Worm (Caenorhabditis elegans) whole organism, L4 larva: ENCODE results near the gene gap-1.

Experiments used
- F37D6.2 ChIP-seq: sonication (generic microtip); optimal IDR thresholded peaks from 2 replicates; lab custom pipeline; 2016; ENCODE audit warnings: mild to moderate bottlenecking, missing genetic modification characterization, missing compliant biosample characterization
- F49E8.2 ChIP-seq: sonication (generic microtip); optimal IDR thresholded peaks from 2 replicates; lab custom pipeline; 2016; ENCODE audit warnings: missing compliant biosample characterization, mild to moderate bottlenecking, missing genetic modification characterization, borderline replicate concordance
- ceh-28 ChIP-seq: fragments of 150-350 bp; optimal IDR thresholded peaks from 2 replicates; lab custom pipeline; 2014; ENCODE audit warnings: missing biosample characterization, missing genetic modification reagents, missing genetic modification characterization
- ceh-82 ChIP-seq: sonication (generic microtip); optimal IDR thresholded peaks from 2 replicates; lab custom pipeline; 2017; ENCODE audit warnings: missing biosample characterization, missing genetic modification characterization
- hlh-30 ChIP-seq: sonication (generic microtip); optimal IDR thresholded peaks from 2 replicates; lab custom pipeline; 2017; ENCODE audit warnings: antibody characterized with exemption, mild to moderate bottlenecking, missing genetic modification characterization, missing compliant biosample characterization; ENCODE audit not compliant: insufficient read depth
- lin-39 ChIP-seq: fragments of 150-350 bp; optimal IDR thresholded peaks from 2 replicates; lab custom pipeline; 2014; ENCODE audit warnings: missing biosample characterization, missing genetic modification reagents, missing genetic modification characterization
- nhr-77 ChIP-seq: fragments of 150-350 bp; optimal IDR thresholded peaks from 2 replicates; lab custom pipeline; 2014; ENCODE audit warnings: missing biosample characterization, missing genetic modification characterization
- pqm-1 ChIP-seq: sonication (generic microtip); optimal IDR thresholded peaks from 2 replicates; lab custom pipeline; 2017; ENCODE audit warnings: missing biosample characterization, missing genetic modification characterization
- zip-11 ChIP-seq: fragments of 200-800 bp; sonication (Bioruptor generic); IDR thresholded peaks from 2 replicates; pipeline ENCODE4 v1.3.6; 2022; ENCODE audit warnings: missing genetic modification characterization, missing compliant biosample characterization

DNA sequence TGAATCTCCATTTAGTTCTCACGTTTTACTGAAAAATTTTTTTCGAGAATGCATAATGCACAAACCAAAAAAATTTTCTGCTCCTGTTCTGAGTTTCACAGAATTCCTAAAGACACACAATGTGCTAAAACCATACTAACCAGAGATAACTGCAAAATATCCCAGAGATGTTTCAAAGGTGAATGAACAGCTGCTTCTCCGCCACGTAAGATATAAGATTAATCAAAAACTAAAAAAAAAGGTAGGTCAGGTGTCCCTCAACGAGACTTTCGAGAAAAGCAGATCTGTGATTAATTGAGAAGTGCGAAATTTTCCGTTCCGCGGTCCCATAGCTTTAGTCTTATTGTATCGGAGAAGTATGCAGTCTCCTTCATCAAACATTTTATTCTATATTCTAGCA, 27.6 kb upstream of the gap-1 start, which contains the start of gene F48B9.3:
- TF ChIP-seq zip-11, result no peak
- TF ChIP-seq hlh-30 (tag; lab: Kevin White, UChicago), result no peak
- no peak for TF ChIP-seq ceh-28 (tag; lab: Kevin White, UChicago)
- no peak for TF ChIP-seq nhr-77 (tag; lab: Kevin White, UChicago)
- no peak for TF ChIP-seq F49E8.2
- TF ChIP-seq lin-39 (tag; lab: Kevin White, UChicago), result no peak
- no peak for TF ChIP-seq F37D6.2 (tag; lab: Kevin White, UChicago)
- TF ChIP-seq pqm-1, result no peak
- TF ChIP-seq ceh-82 (tag; lab: Kevin White, UChicago), result no peak
